Worm (Caenorhabditis elegans): ENCODE measurements around the gene egl-9.

Gene egl-9

ce11 chrV:10468190-10468589, at the start of gene egl-9:
Gene egl-9 (plus strand): TSS chrV:10468517.
- TF ChIP-seq lin-13 (GFP tag; optimal IDR thresholded peaks at IDR 0.05): no peak
- peak; percentile 40 for TF ChIP-seq Y55F3AM.14 (GFP tag; optimal IDR thresholded peaks at IDR 0.05)
- peak; percentile 68 for TF ChIP-seq sma-9 (GFP tag; optimal IDR thresholded peaks at IDR 0.05)
- no peak for TF ChIP-seq sma-9 (tag; optimal IDR thresholded peaks at IDR 0.05)
- TF ChIP-seq nhr-6 (tag; optimal IDR thresholded peaks at IDR 0.05): no peak
- no peak for TF ChIP-seq nhr-12 (tag; optimal IDR thresholded peaks at IDR 0.05)
- TF ChIP-seq mab-5 (tag; optimal IDR thresholded peaks at IDR 0.05): no peak
- peak; percentile 6 for TF ChIP-seq sma-3 (GFP tag; optimal IDR thresholded peaks at IDR 0.05)
- peak; percentile 41 for TF ChIP-seq F13H6.1 (tag; optimal IDR thresholded peaks at IDR 0.05)
- TF ChIP-seq crh-2 (tag; optimal IDR thresholded peaks at IDR 0.05): peak; percentile 88
- TF ChIP-seq fos-1 (tag; optimal IDR thresholded peaks at IDR 0.05): peak; percentile 55
- TF ChIP-seq nhr-129 (tag; optimal IDR thresholded peaks at IDR 0.05): peak; percentile 72
- TF ChIP-seq C34F6.9 (tag; optimal IDR thresholded peaks at IDR 0.05): no peak
- TF ChIP-seq ama-1 (optimal IDR thresholded peaks at IDR 0.05): peak; percentile 88
- TF ChIP-seq lsy-2 (tag; optimal IDR thresholded peaks at IDR 0.05): peak in 1 of 2 experiments; percentile 11
- TF ChIP-seq nhr-25 (tag; optimal IDR thresholded peaks at IDR 0.05): no peak

- TF ChIP-seq F13H6.1 (tag; optimal IDR thresholded peaks at IDR 0.05) (no peak), lsy-2 (tag; optimal IDR thresholded peaks at IDR 0.05) (no peak), crh-2 (tag; optimal IDR thresholded peaks at IDR 0.05) (no peak), elt-3 (tag; optimal IDR thresholded peaks at IDR 0.05) (no peak), nhr-23 (tag; optimal IDR thresholded peaks at IDR 0.05) (no peak)
Measured at ce11 chrV:10418961-10419360, 49.4 kb upstream of the egl-9 start, which contains the start of gene F15H10.5. Gene F15H10.5 (minus strand): TSS chrV:10419061.

- TF ChIP-seq lin-11 (tag; optimal IDR thresholded peaks at IDR 0.05) (no peak), blmp-1 (tag; optimal IDR thresholded peaks at IDR 0.05; ENCODE audit: insufficient read depth) (no peak), nhr-129 (tag; optimal IDR thresholded peaks at IDR 0.05) (no peak), lin-13 (GFP tag; optimal IDR thresholded peaks at IDR 0.05) (no peak), nhr-237 (tag; optimal IDR thresholded peaks at IDR 0.05) (no peak), ztf-11 (tag; optimal IDR thresholded peaks at IDR 0.05) (no peak), nhr-10 (tag; optimal IDR thresholded peaks at IDR 0.05) (no peak), zag-1 (tag; optimal IDR thresholded peaks at IDR 0.05) (no peak), ama-1 (optimal IDR thresholded peaks at IDR 0.05) (no peak), unc-55 (GFP tag; optimal IDR thresholded peaks at IDR 0.05) (no peak), R02D3.7 (tag; optimal IDR thresholded peaks at IDR 0.05) (no peak), F13H6.1 (tag; optimal IDR thresholded peaks at IDR 0.05) (no peak), sma-9 (GFP tag; optimal IDR thresholded peaks at IDR 0.05) (no peak), sma-9 (tag; optimal IDR thresholded peaks at IDR 0.05) (no peak), lin-39 (tag; optimal IDR thresholded peaks at IDR 0.05) (no peak), alr-1 (tag; optimal IDR thresholded peaks at IDR 0.05) (no peak), ztf-1 (GFP tag; conservative IDR thresholded peaks at IDR 0.05) (no peak), crh-2 (tag; optimal IDR thresholded peaks at IDR 0.05) (no peak)
Measured at ce11 chrV:10421802-10422201, 46.5 kb upstream of the egl-9 start, which contains the start of gene col-13. Gene col-13 (minus strand): TSS chrV:10421902.

ce11 chrV:10423511-10423910, 44.8 kb upstream of the egl-9 start:
- TF ChIP-seq nhr-25 (tag; optimal IDR thresholded peaks at IDR 0.05) (peak; percentile 76), fos-1 (tag; optimal IDR thresholded peaks at IDR 0.05) (no peak), sma-3 (GFP tag; optimal IDR thresholded peaks at IDR 0.05) (peak; percentile 16), blmp-1 (tag; optimal IDR thresholded peaks at IDR 0.05; ENCODE audit: insufficient read depth) (peak; percentile 25), nhr-77 (tag; optimal IDR thresholded peaks at IDR 0.05) (no peak)

- no peak for TF ChIP-seq sma-3 (GFP tag; optimal IDR thresholded peaks at IDR 0.05)
- no peak for TF ChIP-seq zag-1 (tag; optimal IDR thresholded peaks at IDR 0.05)
- no peak for TF ChIP-seq F13H6.1 (tag; optimal IDR thresholded peaks at IDR 0.05)
- no peak for TF ChIP-seq unc-55 (GFP tag; optimal IDR thresholded peaks at IDR 0.05)
- TF ChIP-seq ztf-11 (tag; optimal IDR thresholded peaks at IDR 0.05): no peak
- TF ChIP-seq lin-11 (tag; optimal IDR thresholded peaks at IDR 0.05): no peak
- TF ChIP-seq Y55F3AM.14 (GFP tag; optimal IDR thresholded peaks at IDR 0.05): no peak
- TF ChIP-seq ceh-16 (tag; optimal IDR thresholded peaks at IDR 0.05): no peak
- TF ChIP-seq ama-1 (optimal IDR thresholded peaks at IDR 0.05): no peak
- TF ChIP-seq mab-5 (tag; optimal IDR thresholded peaks at IDR 0.05): no peak
- no peak for TF ChIP-seq lsy-2 (tag; optimal IDR thresholded peaks at IDR 0.05)
Measured at ce11 chrV:10425098-10425497, 43.2 kb upstream of the egl-9 start, which contains the start of gene col-12. Gene col-12 (minus strand): TSS chrV:10425198.

- TF ChIP-seq nhr-6 (tag; optimal IDR thresholded peaks at IDR 0.05) (no peak), dmd-4 (tag; optimal IDR thresholded peaks at IDR 0.05) (no peak), elt-3 (tag; optimal IDR thresholded peaks at IDR 0.05) (no peak), ZK546.5 (tag; optimal IDR thresholded peaks at IDR 0.05) (no peak), ceh-82 (tag; optimal IDR thresholded peaks at IDR 0.05) (no peak), sem-4 (tag; optimal IDR thresholded peaks at IDR 0.05) (no peak), alr-1 (tag; optimal IDR thresholded peaks at IDR 0.05) (no peak), mdl-1 (tag; optimal IDR thresholded peaks at IDR 0.05) (no peak), nhr-237 (tag; optimal IDR thresholded peaks at IDR 0.05) (no peak), nhr-23 (tag; optimal IDR thresholded peaks at IDR 0.05) (no peak), ceh-16 (tag; optimal IDR thresholded peaks at IDR 0.05) (no peak), skn-1 (tag; optimal IDR thresholded peaks at IDR 0.05) (no peak), lsy-2 (tag; optimal IDR thresholded peaks at IDR 0.05) (no peak), peb-1 (tag; optimal IDR thresholded peaks at IDR 0.05) (no peak), unc-39 (tag; optimal IDR thresholded peaks at IDR 0.05) (no peak), ztf-1 (GFP tag; conservative IDR thresholded peaks at IDR 0.05) (no peak), blmp-1 (tag; optimal IDR thresholded peaks at IDR 0.05; ENCODE audit: insufficient read depth) (no peak), aly-2 (tag; optimal IDR thresholded peaks at IDR 0.05) (no peak), snpc-4 (tag; optimal IDR thresholded peaks at IDR 0.05) (no peak), lin-11 (tag; optimal IDR thresholded peaks at IDR 0.05) (no peak)
Measured at ce11 chrV:10426253-10426652, 42.1 kb upstream of the egl-9 start, which contains the start of gene apc-10. Gene apc-10 (minus strand): TSS chrV:10426353.
